Fruit fly (Drosophila melanogaster) whole organism, adult: Measurements from ENCODE around the gene CG32533.

Source experiments
- CG11617 ChIP-seq: fragments of 200-800 bp; sonication (Bioruptor generic); optimal IDR thresholded peaks from 2 replicates; lab custom pipeline; 2017; ENCODE audit warnings: mild to moderate bottlenecking, missing biosample characterization, missing genetic modification reagents, missing genetic modification characterization
- CG12768 ChIP-seq: fragments of 200-800 bp; sonication (Bioruptor generic); optimal IDR thresholded peaks from 2 replicates; lab custom pipeline; 2017; ENCODE audit warnings: missing biosample characterization, missing genetic modification characterization, mild to moderate bottlenecking, moderate library complexity, missing genetic modification reagents
- CG14711 ChIP-seq: fragments of 200-800 bp; sonication (Bioruptor generic); optimal IDR thresholded peaks from 2 replicates; lab custom pipeline; 2018; ENCODE audit warnings: missing biosample characterization, mild to moderate bottlenecking, missing genetic modification characterization, moderate library complexity
- CG1620 ChIP-seq: fragments of 200-800 bp; sonication (Bioruptor generic); optimal IDR thresholded peaks from 2 replicates; lab custom pipeline; 2016; ENCODE audit warnings: missing biosample characterization, missing genetic modification characterization
- CG33017 ChIP-seq: fragments of 200-800 bp; sonication (Bioruptor generic); optimal IDR thresholded peaks from 2 replicates; lab custom pipeline; 2018; ENCODE audit warnings: missing biosample characterization, mild to moderate bottlenecking, missing genetic modification characterization, moderate library complexity
- CG5204 ChIP-seq: fragments of 200-800 bp; sonication (Bioruptor generic); optimal IDR thresholded peaks from 2 replicates; lab custom pipeline; 2016; ENCODE audit warnings: missing biosample characterization, missing genetic modification characterization
- CG7045 ChIP-seq: fragments of 200-800 bp; sonication (Bioruptor generic); optimal IDR thresholded peaks from 2 replicates; lab custom pipeline; 2017; ENCODE audit warnings: missing biosample characterization, mild to moderate bottlenecking, missing genetic modification characterization
- CG7101 ChIP-seq: fragments of 200-800 bp; sonication (Bioruptor generic); optimal IDR thresholded peaks from 2 replicates; lab custom pipeline; 2018; ENCODE audit warnings: missing biosample characterization, mild to moderate bottlenecking, missing genetic modification characterization, moderate library complexity
- Clk ChIP-seq: fragments of 200-800 bp; sonication (Bioruptor generic); optimal IDR thresholded peaks from 2 replicates; lab custom pipeline; 2017; ENCODE audit warnings: missing biosample characterization, missing genetic modification characterization
- Crg-1 ChIP-seq: fragments of 200-800 bp; sonication (Bioruptor generic); optimal IDR thresholded peaks from 2 replicates; lab custom pipeline; 2016; ENCODE audit warnings: missing biosample characterization, missing genetic modification characterization
- Hr96 ChIP-seq: fragments of 200-800 bp; sonication (Bioruptor generic); optimal IDR thresholded peaks from 2 replicates; lab custom pipeline; 2016; ENCODE audit warnings: missing biosample characterization, missing genetic modification characterization
- Mnt ChIP-seq: fragments of 200-800 bp; sonication (Bioruptor generic); optimal IDR thresholded peaks from 2 replicates; lab custom pipeline; 2016; ENCODE audit warnings: missing biosample characterization, mild to moderate bottlenecking, missing genetic modification characterization
- bab1 ChIP-seq: fragments of 200-800 bp; sonication (Bioruptor generic); optimal IDR thresholded peaks from 3 replicates; lab custom pipeline; 2019; ENCODE audit warnings: missing biosample characterization, mild to moderate bottlenecking, missing genetic modification characterization, moderate library complexity
- cic ChIP-seq: fragments of 200-800 bp; sonication (Bioruptor generic); optimal IDR thresholded peaks from 2 replicates; lab custom pipeline; 2017; ENCODE audit warnings: missing biosample characterization, mild to moderate bottlenecking, missing genetic modification characterization, moderate library complexity
- cnc ChIP-seq, 2 experiments: fragments of >200 bp; optimal IDR thresholded peaks; 2 replicates each; lab custom pipeline; 2017
- kay ChIP-seq: fragments of 200-800 bp; sonication (Bioruptor generic); peaks from one replicate; lab custom pipeline; 2016; ENCODE audit warnings: missing biosample characterization, missing genetic modification characterization, borderline replicate concordance
- ovo ChIP-seq: fragments of 200-800 bp; sonication (Bioruptor generic); optimal IDR thresholded peaks from 2 replicates; lab custom pipeline; 2016; ENCODE audit warnings: missing biosample characterization, missing genetic modification characterization
- pad ChIP-seq: fragments of 200-800 bp; sonication (Bioruptor generic); optimal IDR thresholded peaks from 3 replicates; lab custom pipeline; 2017; ENCODE audit warnings: missing biosample characterization, missing genetic modification characterization, mild to moderate bottlenecking, moderate library complexity, missing genetic modification reagents
- tj ChIP-seq: fragments of 200-800 bp; sonication (Bioruptor generic); optimal IDR thresholded peaks from 3 replicates; lab custom pipeline; 2017; ENCODE audit warnings: missing biosample characterization, mild to moderate bottlenecking, missing genetic modification characterization, moderate library complexity
- toe ChIP-seq: fragments of 200-800 bp; sonication (Bioruptor generic); optimal IDR thresholded peaks from 2 replicates; lab custom pipeline; 2016; ENCODE audit warnings: missing biosample characterization, missing genetic modification characterization

The CG32533 gene

dm6 chrX:19505334-19506185 lies 26.3 kb upstream of the CG32533 start:
- peak; percentile 49 for TF ChIP-seq CG7101 (tag; lab: Kevin White, UChicago)
- TF ChIP-seq cic (GFP tag; lab: Kevin White, UChicago), result no peak
- TF ChIP-seq cnc (optimal IDR thresholded peaks at IDR 0.05; lab: Kevin White, UChicago), result no peak
- TF ChIP-seq Crg-1 (GFP tag; lab: Kevin White, UChicago), result no peak
- no peak for TF ChIP-seq Clk (GFP tag; lab: Kevin White, UChicago)
- TF ChIP-seq CG33017, result no peak
- TF ChIP-seq ovo (GFP tag; lab: Kevin White, UChicago), result peak; percentile 92
- TF ChIP-seq Mnt (GFP tag; lab: Kevin White, UChicago), result peak; percentile 76
- TF ChIP-seq CG14711 (tag; lab: Kevin White, UChicago), result peak; percentile 93
- no peak for TF ChIP-seq toe (GFP tag; lab: Kevin White, UChicago)
- peak; percentile 42 for TF ChIP-seq CG12768 (GFP tag; lab: Kevin White, UChicago)
- TF ChIP-seq Hr96, result peak; percentile 46
- TF ChIP-seq kay, result no peak
- TF ChIP-seq CG11617, result peak; percentile 37
- TF ChIP-seq CG1620 (GFP tag; lab: Kevin White, UChicago), result no peak
- TF ChIP-seq CG5204, result no peak
- no peak for TF ChIP-seq CG7045 (GFP tag; lab: Kevin White, UChicago)
- peak; percentile 57 for TF ChIP-seq bab1 (GFP tag; lab: Kevin White, UChicago)
- no peak for TF ChIP-seq pad (GFP tag; lab: Kevin White, UChicago)
- peak; percentile 80 for TF ChIP-seq tj (GFP tag; lab: Kevin White, UChicago)

- TF ChIP-seq CG11617 (no peak), kay (peak; percentile 55)
These were observed 25.1 kb upstream of the CG32533 start for dm6 chrX:19504170-19504765.

dm6 chrX:19501274-19501673 lies 22.1 kb upstream of the CG32533 start:
- peak; percentile 19 for TF ChIP-seq Mnt (GFP tag; lab: Kevin White, UChicago)
- no peak for TF ChIP-seq Hr96

dm6 chrX:19498755-19499321 lies 19.6 kb upstream of the CG32533 start:
- peak; percentile 90 for TF ChIP-seq pad (GFP tag; lab: Kevin White, UChicago)
- TF ChIP-seq CG7101 (tag; lab: Kevin White, UChicago), result no peak
- no peak for TF ChIP-seq cnc (optimal IDR thresholded peaks at IDR 0.05; lab: Kevin White, UChicago)
- peak; percentile 83 for TF ChIP-seq CG14711 (tag; lab: Kevin White, UChicago)
- peak; percentile 84 for TF ChIP-seq tj (GFP tag; lab: Kevin White, UChicago)

- peak; percentile 50 for TF ChIP-seq tj (GFP tag; lab: Kevin White, UChicago)
- TF ChIP-seq Hr96, result peak; percentile 49
- TF ChIP-seq CG1620 (GFP tag; lab: Kevin White, UChicago), result no peak
- peak; percentile 29 for TF ChIP-seq CG33017
- peak; percentile 42 for TF ChIP-seq bab1 (GFP tag; lab: Kevin White, UChicago)
- TF ChIP-seq kay, result no peak
- TF ChIP-seq CG12768 (GFP tag; lab: Kevin White, UChicago), result peak; percentile 68
- TF ChIP-seq toe (GFP tag; lab: Kevin White, UChicago), result no peak
- no peak for TF ChIP-seq Crg-1 (GFP tag; lab: Kevin White, UChicago)
- TF ChIP-seq Mnt (GFP tag; lab: Kevin White, UChicago), result peak; percentile 81
- no peak for TF ChIP-seq pad (GFP tag; lab: Kevin White, UChicago)
- TF ChIP-seq cnc (optimal IDR thresholded peaks at IDR 0.05; lab: Kevin White, UChicago), result no peak
- TF ChIP-seq cic (GFP tag; lab: Kevin White, UChicago), result peak; percentile 68
- TF ChIP-seq ovo (GFP tag; lab: Kevin White, UChicago), result peak; percentile 83
- no peak for TF ChIP-seq CG14711 (tag; lab: Kevin White, UChicago)
- no peak for TF ChIP-seq CG7045 (GFP tag; lab: Kevin White, UChicago)
- TF ChIP-seq CG5204, result no peak
- TF ChIP-seq Clk (GFP tag; lab: Kevin White, UChicago), result no peak
- peak; percentile 48 for TF ChIP-seq CG7101 (tag; lab: Kevin White, UChicago)
- TF ChIP-seq CG11617, result no peak
These were observed 18.7 kb upstream of the CG32533 start for dm6 chrX:19497782-19498440.

- peak; percentile 49 for TF ChIP-seq pad (GFP tag; lab: Kevin White, UChicago)
- peak; percentile 59 for TF ChIP-seq ovo (GFP tag; lab: Kevin White, UChicago)
- TF ChIP-seq kay, result no peak
- no peak for TF ChIP-seq tj (GFP tag; lab: Kevin White, UChicago)
- TF ChIP-seq Crg-1 (GFP tag; lab: Kevin White, UChicago), result peak; percentile 73
- TF ChIP-seq CG1620 (GFP tag; lab: Kevin White, UChicago), result peak; percentile 47
- TF ChIP-seq CG5204, result no peak
- peak; percentile 61 for TF ChIP-seq bab1 (GFP tag; lab: Kevin White, UChicago)
- peak; percentile 49 for TF ChIP-seq CG14711 (tag; lab: Kevin White, UChicago)
- TF ChIP-seq CG7101 (tag; lab: Kevin White, UChicago), result peak; percentile 55
- TF ChIP-seq CG12768 (GFP tag; lab: Kevin White, UChicago), result no peak
- no peak for TF ChIP-seq Clk (GFP tag; lab: Kevin White, UChicago)
- no peak for TF ChIP-seq CG33017
- no peak for TF ChIP-seq cnc (optimal IDR thresholded peaks at IDR 0.05; lab: Kevin White, UChicago)
- peak; percentile 83 for TF ChIP-seq Mnt (GFP tag; lab: Kevin White, UChicago)
- peak; percentile 58 for TF ChIP-seq cic (GFP tag; lab: Kevin White, UChicago)
- TF ChIP-seq Hr96, result peak; percentile 77
- TF ChIP-seq toe (GFP tag; lab: Kevin White, UChicago), result peak; percentile 25
- TF ChIP-seq CG7045 (GFP tag; lab: Kevin White, UChicago), result no peak
- peak; percentile 15 for TF ChIP-seq CG11617
These were observed 17.6 kb upstream of the CG32533 start for dm6 chrX:19496808-19497259.
